Fruit fly (Drosophila melanogaster): ENCODE measurements around the gene CG1824.

DNA sequence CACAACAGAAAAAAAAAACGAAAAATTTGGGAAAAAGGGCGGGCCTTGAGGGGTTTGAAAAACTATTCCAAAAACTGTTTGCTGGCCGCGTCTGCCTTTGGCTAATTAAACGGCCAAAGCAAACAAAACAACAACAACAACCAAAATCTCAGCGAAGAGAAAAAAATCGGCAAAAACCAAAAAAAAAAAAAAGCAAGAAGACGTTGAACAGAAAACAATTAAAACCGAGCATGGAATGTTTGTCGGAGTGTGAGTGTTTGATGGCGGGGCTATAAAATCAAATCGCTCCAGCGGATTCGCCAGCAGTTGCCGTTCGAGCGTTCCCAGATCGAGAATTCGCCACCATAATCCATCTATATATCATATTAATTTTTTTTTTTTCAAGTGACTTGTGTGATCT, 42.6 kb downstream of the CG1824 start, which contains the start of gene Cpr11B:
- no peak for TF ChIP-seq tj (GFP tag; optimal IDR thresholded peaks at IDR 0.05)
- TF ChIP-seq cic (GFP tag; optimal IDR thresholded peaks at IDR 0.05) = no peak
- TF ChIP-seq CG5204 (GFP tag; optimal IDR thresholded peaks at IDR 0.05) = no peak
- TF ChIP-seq toe (GFP tag; optimal IDR thresholded peaks at IDR 0.05) = no peak
- TF ChIP-seq CG11617 (GFP tag; optimal IDR thresholded peaks at IDR 0.05) = no peak
- TF ChIP-seq CG1620 (GFP tag; optimal IDR thresholded peaks at IDR 0.05) = no peak
- TF ChIP-seq kay (GFP tag; ENCODE audit: borderline replicate concordance) = no peak
- no peak for TF ChIP-seq cnc (optimal IDR thresholded peaks at IDR 0.05)
- TF ChIP-seq Hr96 (GFP tag; optimal IDR thresholded peaks at IDR 0.05) = no peak
- TF ChIP-seq pad (GFP tag; optimal IDR thresholded peaks at IDR 0.05) = no peak
- TF ChIP-seq CG12768 (GFP tag; optimal IDR thresholded peaks at IDR 0.05) = no peak
- TF ChIP-seq CG7045 (GFP tag; optimal IDR thresholded peaks at IDR 0.05) = no peak

Measured in whole organism, adult.